Fruit fly (Drosophila melanogaster) whole organism, embryonic: ENCODE measurements around the gene Pif1.
A peak's percentile ranks its signal among the peaks of the same experiment; 100 is the strongest.

ENCODE experiments used
- Atf6 ChIP-seq: fragments of 200-800 bp; sonication (Bioruptor generic); IDR thresholded peaks from 2 replicates; pipeline ENCODE4 v1.3.6; 2022; ENCODE audit warnings: missing biosample characterization, missing genetic modification characterization
- BEAF-32 ChIP-seq: fragments of 200-800 bp; sonication (Bioruptor generic); optimal IDR thresholded peaks from 3 replicates; lab custom pipeline; 2017; ENCODE audit warnings: missing biosample characterization, missing genetic modification characterization, mild to moderate bottlenecking, moderate library complexity, missing genetic modification reagents
- Bdp1 ChIP-seq: fragments of 200-800 bp; sonication (Bioruptor generic); optimal IDR thresholded peaks from 3 replicates; lab custom pipeline; 2016; ENCODE audit warnings: missing biosample characterization, missing genetic modification characterization
- C15 ChIP-seq: fragments of 200-800 bp; sonication (Bioruptor generic); IDR thresholded peaks from 3 replicates; pipeline ENCODE4 v1.3.6; 2022; ENCODE audit warnings: missing biosample characterization, missing genetic modification characterization
- CG11247 ChIP-seq: fragments of 200-800 bp; sonication (Bioruptor generic); IDR thresholded peaks from 2 replicates; pipeline ENCODE4 v1.3.6; 2022; ENCODE audit warnings: missing biosample characterization, missing genetic modification characterization
- CG13123 ChIP-seq: fragments of 200-800 bp; sonication (Bioruptor generic); optimal IDR thresholded peaks from 2 replicates; lab custom pipeline; 2016; ENCODE audit warnings: missing biosample characterization, missing genetic modification characterization
- CG14667 ChIP-seq: fragments of 200-800 bp; sonication (Bioruptor generic); IDR thresholded peaks from 2 replicates; pipeline ENCODE4 v1.3.6; 2022; ENCODE audit warnings: missing biosample characterization, missing genetic modification characterization
- CG15073 ChIP-seq: fragments of 200-800 bp; sonication (Bioruptor generic); optimal IDR thresholded peaks from 2 replicates; lab custom pipeline; 2016; ENCODE audit warnings: missing biosample characterization, missing genetic modification characterization
- CG15514 ChIP-seq: fragments of 200-800 bp; sonication (Bioruptor generic); optimal IDR thresholded peaks from 3 replicates; lab custom pipeline; 2017; ENCODE audit warnings: missing biosample characterization, missing genetic modification characterization, mild to moderate bottlenecking, moderate library complexity, missing genetic modification reagents
- CG1602 ChIP-seq: fragments of 200-800 bp; sonication (Bioruptor generic); optimal IDR thresholded peaks from 3 replicates; lab custom pipeline; 2016; ENCODE audit warnings: missing biosample characterization, missing genetic modification characterization
- CG16813 ChIP-seq: fragments of 200-800 bp; sonication (Bioruptor generic); IDR thresholded peaks from 3 replicates; pipeline ENCODE4 v1.3.6; 2022; ENCODE audit warnings: missing biosample characterization, missing genetic modification characterization; ENCODE audit not compliant: partially characterized antibody
- CG17328 ChIP-seq: fragments of 200-800 bp; sonication (Bioruptor generic); IDR thresholded peaks from 2 replicates; pipeline ENCODE4 v1.3.6; 2022; ENCODE audit warnings: missing biosample characterization, missing genetic modification characterization
- CG18011 ChIP-seq: fragments of 200-800 bp; sonication (Bioruptor generic); optimal IDR thresholded peaks from 2 replicates; lab custom pipeline; 2017; ENCODE audit warnings: missing biosample characterization, missing genetic modification characterization, mild to moderate bottlenecking, moderate library complexity, missing genotype
- CG2116 ChIP-seq: fragments of 200-800 bp; sonication (Bioruptor generic); optimal IDR thresholded peaks from 3 replicates; lab custom pipeline; 2018; ENCODE audit warnings: missing biosample characterization, mild to moderate bottlenecking, missing genetic modification characterization
- CG2875 ChIP-seq: fragments of 200-800 bp; sonication (Bioruptor generic); optimal IDR thresholded peaks from 2 replicates; lab custom pipeline; 2017; ENCODE audit warnings: missing biosample characterization, mild to moderate bottlenecking, missing genetic modification characterization, missing genetic modification reagents
- CG31365 ChIP-seq: fragments of 200-800 bp; sonication (Bioruptor generic); optimal IDR thresholded peaks from 2 replicates; lab custom pipeline; 2018; ENCODE audit warnings: missing biosample characterization, mild to moderate bottlenecking, missing genetic modification characterization
- CG32532 ChIP-seq: fragments of 200-800 bp; sonication (Bioruptor generic); IDR thresholded peaks from 2 replicates; pipeline ENCODE4 v1.3.6; 2022; ENCODE audit warnings: missing biosample characterization, missing genetic modification characterization
- CG32767 ChIP-seq: fragments of 200-800 bp; sonication (Bioruptor generic); IDR thresholded peaks from 2 replicates; pipeline ENCODE4 v1.3.6; 2022; ENCODE audit warnings: missing biosample characterization, missing genetic modification characterization
- CG34422 ChIP-seq: fragments of 200-800 bp; sonication (Bioruptor generic); IDR thresholded peaks from 3 replicates; pipeline ENCODE4 v1.3.6; 2022; ENCODE audit warnings: missing biosample characterization, missing genetic modification characterization
- CG4617 ChIP-seq: fragments of 200-800 bp; sonication (Bioruptor generic); optimal IDR thresholded peaks from 3 replicates; lab custom pipeline; 2016; ENCODE audit warnings: missing biosample characterization, missing genetic modification characterization, borderline replicate concordance
- CG4820 ChIP-seq: fragments of 200-800 bp; sonication (Bioruptor generic); optimal IDR thresholded peaks from 3 replicates; lab custom pipeline; 2016; ENCODE audit warnings: missing biosample characterization, missing genetic modification characterization
- CG8944 ChIP-seq: fragments of 200-800 bp; sonication (Bioruptor generic); optimal IDR thresholded peaks from 3 replicates; lab custom pipeline; 2016; ENCODE audit warnings: missing biosample characterization, missing genetic modification characterization
- CG9797 ChIP-seq: fragments of 200-800 bp; sonication (Bioruptor generic); optimal IDR thresholded peaks from 3 replicates; lab custom pipeline; 2018; ENCODE audit warnings: missing biosample characterization, mild to moderate bottlenecking, missing genetic modification characterization
- CG9932 ChIP-seq: fragments of 200-800 bp; sonication (Bioruptor generic); IDR thresholded peaks from 2 replicates; pipeline ENCODE4 v1.3.6; 2022; ENCODE audit warnings: missing biosample characterization, missing genetic modification characterization
- Camta ChIP-seq: fragments of 200-800 bp; sonication (Bioruptor generic); optimal IDR thresholded peaks from 2 replicates; lab custom pipeline; 2016; ENCODE audit warnings: missing biosample characterization, missing genetic modification characterization
- E2f1 ChIP-seq: fragments of 200-800 bp; sonication (Bioruptor generic); IDR thresholded peaks from 2 replicates; pipeline ENCODE4 v1.3.6; 2022; ENCODE audit warnings: missing biosample characterization, missing genetic modification characterization
- Ets65A ChIP-seq: fragments of 200-800 bp; sonication (Bioruptor generic); peaks from one replicate; lab custom pipeline; 2016; ENCODE audit warnings: missing biosample characterization, missing genetic modification characterization
- Fer3 ChIP-seq: fragments of 200-800 bp; sonication (Bioruptor generic); optimal IDR thresholded peaks from 2 replicates; lab custom pipeline; 2018; ENCODE audit warnings: missing biosample characterization, mild to moderate bottlenecking, missing genetic modification characterization, moderate library complexity
- Gsc ChIP-seq: fragments of 200-800 bp; sonication (Bioruptor generic); IDR thresholded peaks from 2 replicates; pipeline ENCODE4 v1.3.6; 2022; ENCODE audit warnings: missing biosample characterization, missing genetic modification characterization
- H2.0 ChIP-seq: fragments of 200-800 bp; sonication (Bioruptor generic); IDR thresholded peaks from 2 replicates; pipeline ENCODE4 v1.3.6; 2022; ENCODE audit warnings: missing biosample characterization, missing genetic modification characterization
- HLH54F ChIP-seq: fragments of 200-800 bp; sonication (Bioruptor generic); optimal IDR thresholded peaks from 3 replicates; lab custom pipeline; 2016; ENCODE audit warnings: missing biosample characterization, missing genetic modification characterization
- Hey ChIP-seq: fragments of 200-800 bp; sonication (Bioruptor generic); optimal IDR thresholded peaks from 3 replicates; lab custom pipeline; 2018; ENCODE audit warnings: missing biosample characterization, mild to moderate bottlenecking, missing genetic modification characterization
- MTF-1 ChIP-seq: fragments of 200-800 bp; sonication (Bioruptor generic); optimal IDR thresholded peaks from 2 replicates; lab custom pipeline; 2018; ENCODE audit warnings: missing biosample characterization, mild to moderate bottlenecking, missing genetic modification characterization, borderline replicate concordance
- Med ChIP-seq: fragments of 200-800 bp; sonication (Bioruptor generic); peaks from one replicate; lab custom pipeline; 2016; ENCODE audit warnings: missing biosample characterization, missing genetic modification characterization, mild to moderate bottlenecking, inconsistent platforms, moderate library complexity
- Meics ChIP-seq: fragments of 200-800 bp; sonication (Bioruptor generic); optimal IDR thresholded peaks from 2 replicates; lab custom pipeline; 2017; ENCODE audit warnings: missing biosample characterization, mild to moderate bottlenecking, missing genetic modification characterization
- NFAT ChIP-seq: fragments of 200-800 bp; sonication (Bioruptor generic); IDR thresholded peaks from 2 replicates; pipeline ENCODE4 v1.3.6; 2022; ENCODE audit warnings: missing biosample characterization, missing genetic modification characterization
- ac ChIP-seq: fragments of 200-800 bp; sonication (Bioruptor generic); optimal IDR thresholded peaks from 3 replicates; lab custom pipeline; 2017; ENCODE audit warnings: missing biosample characterization, mild to moderate bottlenecking, missing genetic modification characterization
- az2 ChIP-seq: fragments of 200-800 bp; sonication (Bioruptor generic); optimal IDR thresholded peaks from 3 replicates; lab custom pipeline; 2016; ENCODE audit warnings: missing biosample characterization, missing genetic modification characterization
- bcd ChIP-seq: fragments of 200-800 bp; sonication (Bioruptor generic); optimal IDR thresholded peaks from 2 replicates; lab custom pipeline; 2017; ENCODE audit warnings: missing biosample characterization, mild to moderate bottlenecking, missing genetic modification characterization
- cato ChIP-seq: fragments of 200-800 bp; sonication (Bioruptor generic); optimal IDR thresholded peaks from 2 replicates; lab custom pipeline; 2016; ENCODE audit warnings: missing biosample characterization, missing genetic modification characterization, borderline replicate concordance
- chn ChIP-seq: fragments of 200-800 bp; sonication (Bioruptor generic); optimal IDR thresholded peaks from 2 replicates; lab custom pipeline; 2016; ENCODE audit warnings: missing biosample characterization, missing genetic modification characterization
- dimm ChIP-seq: fragments of 200-800 bp; sonication (Bioruptor generic); IDR thresholded peaks from 2 replicates; pipeline ENCODE4 v1.3.6; 2022; ENCODE audit warnings: missing biosample characterization, missing genetic modification characterization
- dysf ChIP-seq: fragments of 200-800 bp; sonication (Bioruptor generic); IDR thresholded peaks from 3 replicates; pipeline ENCODE4 v1.3.6; 2022; ENCODE audit warnings: missing biosample characterization, missing genetic modification characterization
- fd3F ChIP-seq: fragments of 200-800 bp; sonication (Bioruptor generic); optimal IDR thresholded peaks from 2 replicates; lab custom pipeline; 2018; ENCODE audit warnings: missing biosample characterization, mild to moderate bottlenecking, missing genetic modification characterization, moderate library complexity
- ftz-f1 ChIP-seq: fragments of 200-800 bp; sonication (Bioruptor generic); optimal IDR thresholded peaks from 2 replicates; lab custom pipeline; 2016; ENCODE audit warnings: missing biosample characterization, missing genetic modification characterization
- sens ChIP-seq: fragments of 200-800 bp; sonication (Bioruptor generic); peaks from one replicate; lab custom pipeline; 2016; ENCODE audit warnings: missing biosample characterization, missing genetic modification characterization
- slp2 ChIP-seq: fragments of 200-800 bp; sonication (Bioruptor generic); optimal IDR thresholded peaks from 2 replicates; lab custom pipeline; 2016; ENCODE audit warnings: missing biosample characterization, missing genetic modification characterization
- stwl ChIP-seq: fragments of 200-800 bp; sonication (Bioruptor generic); optimal IDR thresholded peaks from 3 replicates; lab custom pipeline; 2018; ENCODE audit warnings: missing biosample characterization, mild to moderate bottlenecking, missing genetic modification characterization, moderate library complexity
- trem ChIP-seq: fragments of 200-800 bp; optimal IDR thresholded peaks from 3 replicates; lab custom pipeline; 2019; ENCODE audit warnings: missing biosample characterization, mild to moderate bottlenecking, missing genetic modification characterization, moderate library complexity
- twi ChIP-seq: fragments of 200-800 bp; optimal IDR thresholded peaks from 2 replicates; lab custom pipeline; 2019; ENCODE audit warnings: missing biosample characterization, mild to moderate bottlenecking, missing genetic modification characterization, moderate library complexity
- vvl ChIP-seq: fragments of 200-800 bp; sonication (Bioruptor generic); IDR thresholded peaks from 2 replicates; pipeline ENCODE4 v1.3.6; 2022; ENCODE audit warnings: missing biosample characterization, missing genetic modification characterization
- zfh2 ChIP-seq: fragments of 200-800 bp; sonication (Bioruptor generic); optimal IDR thresholded peaks from 2 replicates; lab custom pipeline; 2016; ENCODE audit warnings: missing biosample characterization, missing genetic modification characterization

Gene Pif1

DNA sequence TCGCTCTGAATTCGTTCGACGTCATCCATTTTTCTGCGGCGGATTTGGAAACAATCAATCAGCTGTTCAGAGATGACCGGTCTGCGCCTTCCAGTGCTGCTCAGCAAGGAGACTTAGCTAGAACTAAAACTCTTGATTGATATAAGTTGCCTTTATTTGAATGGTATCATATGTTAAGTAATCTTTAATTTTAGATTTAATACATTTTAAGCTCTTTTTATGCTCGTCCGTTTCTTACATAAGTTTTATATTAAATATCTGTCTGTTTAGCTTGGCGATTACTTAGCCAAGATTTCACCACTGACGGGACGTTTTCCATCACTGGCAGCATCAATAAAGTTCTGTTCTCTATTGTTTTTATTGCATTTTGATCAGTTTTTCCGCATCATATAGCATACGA, 12.8 kb downstream of the Pif1 start, which contains the start of the genes Cog3 and Sec5 (continued):
- TF ChIP-seq Bdp1 (GFP tag; lab: Kevin White, UChicago) (peak; percentile 67), stwl (tag; lab: Kevin White, UChicago) (peak; percentile 19), CG11247 (peak; percentile 56), CG32532 (GFP tag; lab: Robert Waterston, UW) (peak; percentile 77), Atf6 (GFP tag; lab: Robert Waterston, UW) (peak; percentile 36), CG15514 (peak; percentile 74), sens (GFP tag; lab: Kevin White, UChicago) (no peak), CG13123 (GFP tag; lab: Kevin White, UChicago) (no peak), bcd (GFP tag; lab: Kevin White, UChicago) (no peak), CG4820 (GFP tag; lab: Kevin White, UChicago) (peak; percentile 27), MTF-1 (GFP tag; lab: Kevin White, UChicago) (no peak), NFAT (GFP tag; lab: Robert Waterston, UW) (peak; percentile 46), dimm (GFP tag; lab: Robert Waterston, UW) (no peak), zfh2 (GFP tag; lab: Kevin White, UChicago) (peak; percentile 61), Fer3 (peak; percentile 74), CG31365 (no peak), CG1602 (GFP tag; lab: Kevin White, UChicago) (peak; percentile 34), CG2116 (GFP tag; lab: Kevin White, UChicago) (peak; percentile 62), Hey (tag; lab: Kevin White, UChicago) (no peak), CG16813 (GFP tag; lab: Robert Waterston, UW) (0 out of 3 replicates have a peak, but pooled peaks have one; percentile 8), CG2875 (no peak), Gsc (GFP tag; lab: Robert Waterston, UW) (no peak), dysf (peak; percentile 71; the same call in 2 of the 3 replicates), CG34422 (GFP tag; lab: Robert Waterston, UW) (peak; percentile 82), H2.0 (GFP tag; lab: Robert Waterston, UW) (peak; percentile 23; the same call in 1 of the 2 replicates), HLH54F (GFP tag; lab: Kevin White, UChicago) (peak; percentile 62), CG15073 (no peak), CG32767 (GFP tag; lab: Robert Waterston, UW) (no peak), fd3F (GFP tag; lab: Kevin White, UChicago) (peak; percentile 34), cato (peak; percentile 7), Meics (GFP tag; lab: Kevin White, UChicago) (no peak), CG14667 (GFP tag; lab: Robert Waterston, UW) (peak; percentile 32; the same call in 1 of the 2 replicates), Ets65A (GFP tag; lab: Kevin White, UChicago) (peak; percentile 61), C15 (no peak), ftz-f1 (GFP tag; lab: Kevin White, UChicago) (peak; percentile 22), CG18011 (GFP tag; lab: Kevin White, UChicago) (peak; percentile 29), slp2 (GFP tag; lab: Kevin White, UChicago) (peak; percentile 6), Camta (peak; percentile 30), CG17328 (GFP tag; lab: Robert Waterston, UW) (no peak), vvl (GFP tag; lab: Robert Waterston, UW) (peak; percentile 75), ac (no peak), Med (GFP tag; lab: Kevin White, UChicago) (peak; percentile 89), az2 (GFP tag; lab: Kevin White, UChicago) (peak; percentile 47), CG4617 (GFP tag; lab: Kevin White, UChicago) (peak; percentile 74), trem (tag; lab: Kevin White, UChicago) (peak; percentile 83), twi (tag; lab: Kevin White, UChicago) (no peak), CG9797 (GFP tag; lab: Kevin White, UChicago) (peak; percentile 41), CG9932 (peak; percentile 77), CG8944 (peak; percentile 2), E2f1 (GFP tag; lab: Robert Waterston, UW) (peak; percentile 53; the same call in 1 of the 2 replicates), BEAF-32 (peak; percentile 24), chn (peak; percentile 47)
